Fruit fly (Drosophila melanogaster): ENCODE results near the gene CG15209.

CG15209 gene

dm6 chrX:10867692-10868091 lies 25.7 kb downstream of the CG15209 start:
- no peak for TF ChIP-seq woc (GFP tag; optimal IDR thresholded peaks at IDR 0.05)
- TF ChIP-seq brk (GFP tag; optimal IDR thresholded peaks at IDR 0.05), result no peak
- no peak for TF ChIP-seq Hr83 (GFP tag; optimal IDR thresholded peaks at IDR 0.05; ENCODE audit: poor library complexity, severe bottlenecking)
- TF ChIP-seq rgr (GFP tag; optimal IDR thresholded peaks at IDR 0.05), result no peak
- TF ChIP-seq Dfd (GFP tag; optimal IDR thresholded peaks at IDR 0.05), result no peak
- no peak for TF ChIP-seq ey (GFP tag; optimal IDR thresholded peaks at IDR 0.05)
- TF ChIP-seq lola (GFP tag; optimal IDR thresholded peaks at IDR 0.05), result no peak
- TF ChIP-seq N (GFP tag; optimal IDR thresholded peaks at IDR 0.05), result no peak
- TF ChIP-seq foxo (GFP tag; optimal IDR thresholded peaks at IDR 0.05), result no peak
- no peak for TF ChIP-seq dl (GFP tag; optimal IDR thresholded peaks at IDR 0.05; ENCODE audit: insufficient read depth in 1 of 2, partially characterized antibody in 2 of 2)
- no peak for TF ChIP-seq OdsH (GFP tag; optimal IDR thresholded peaks at IDR 0.05)
- TF ChIP-seq Vsx2 (GFP tag; optimal IDR thresholded peaks at IDR 0.05; ENCODE audit: partially characterized antibody), result no peak
- no peak for TF ChIP-seq fru (GFP tag; optimal IDR thresholded peaks at IDR 0.05)
- TF ChIP-seq Abd-B (GFP tag; optimal IDR thresholded peaks at IDR 0.05), result no peak
- no peak for TF ChIP-seq jim (GFP tag; optimal IDR thresholded peaks at IDR 0.05)
- TF ChIP-seq usp (GFP tag; optimal IDR thresholded peaks at IDR 0.05), result no peak
- TF ChIP-seq h (GFP tag; optimal IDR thresholded peaks at IDR 0.05), result no peak
- no peak for TF ChIP-seq pan (optimal IDR thresholded peaks at IDR 0.05)
- TF ChIP-seq dsf (GFP tag; optimal IDR thresholded peaks at IDR 0.05; ENCODE audit: borderline replicate concordance), result no peak

dm6 chrX:10869045-10869444 lies 27.0 kb downstream of the CG15209 start, which contains the start of gene CG2157:
CG2157 (plus strand) TSS chrX:10869284.
- no peak for TF ChIP-seq jim (GFP tag; optimal IDR thresholded peaks at IDR 0.05)
- TF ChIP-seq pan (optimal IDR thresholded peaks at IDR 0.05), result no peak
- TF ChIP-seq CrebA (GFP tag; optimal IDR thresholded peaks at IDR 0.05; ENCODE audit: borderline replicate concordance), result no peak
- TF ChIP-seq lola (GFP tag; optimal IDR thresholded peaks at IDR 0.05), result no peak
- no peak for TF ChIP-seq dsf (GFP tag; optimal IDR thresholded peaks at IDR 0.05; ENCODE audit: borderline replicate concordance)
- TF ChIP-seq Dfd (GFP tag; optimal IDR thresholded peaks at IDR 0.05), result no peak
- no peak for TF ChIP-seq psq (GFP tag; optimal IDR thresholded peaks at IDR 0.05)
- TF ChIP-seq N (GFP tag; optimal IDR thresholded peaks at IDR 0.05), result no peak
- TF ChIP-seq CG32264 (GFP tag; optimal IDR thresholded peaks at IDR 0.05), result no peak
- TF ChIP-seq Hr78 (GFP tag; optimal IDR thresholded peaks at IDR 0.05), result no peak
- TF ChIP-seq brk (GFP tag; optimal IDR thresholded peaks at IDR 0.05), result no peak
- TF ChIP-seq dl (GFP tag; optimal IDR thresholded peaks at IDR 0.05; ENCODE audit: insufficient read depth in 1 of 2, partially characterized antibody in 2 of 2), result no peak
- no peak for TF ChIP-seq Hr83 (GFP tag; optimal IDR thresholded peaks at IDR 0.05; ENCODE audit: poor library complexity, severe bottlenecking)
- no peak for TF ChIP-seq usp (GFP tag; optimal IDR thresholded peaks at IDR 0.05)
- TF ChIP-seq CG9705 (GFP tag; optimal IDR thresholded peaks at IDR 0.05), result no peak
- TF ChIP-seq Rel (GFP tag; optimal IDR thresholded peaks at IDR 0.05), result no peak
- no peak for TF ChIP-seq Rel (tag; optimal IDR thresholded peaks at IDR 0.05)

dm6 chrX:10876451-10876850 lies 34.4 kb downstream of the CG15209 start:
- TF ChIP-seq lola (GFP tag; optimal IDR thresholded peaks at IDR 0.05) (no peak), Rel (GFP tag; optimal IDR thresholded peaks at IDR 0.05) (no peak), Rel (tag; optimal IDR thresholded peaks at IDR 0.05) (peak; percentile 96)

- TF ChIP-seq woc (GFP tag; optimal IDR thresholded peaks at IDR 0.05), result no peak
- peak; percentile 2 for TF ChIP-seq OdsH (GFP tag; optimal IDR thresholded peaks at IDR 0.05)
- no peak for TF ChIP-seq Abd-B (GFP tag; optimal IDR thresholded peaks at IDR 0.05)
- TF ChIP-seq ey (GFP tag; optimal IDR thresholded peaks at IDR 0.05), result no peak
- no peak for TF ChIP-seq CG9705 (GFP tag; optimal IDR thresholded peaks at IDR 0.05)
- no peak for TF ChIP-seq pan (optimal IDR thresholded peaks at IDR 0.05)
- TF ChIP-seq foxo (GFP tag; optimal IDR thresholded peaks at IDR 0.05), result peak in 1 of 2 experiments; percentile 10
- no peak for TF ChIP-seq CG32264 (GFP tag; optimal IDR thresholded peaks at IDR 0.05)
- TF ChIP-seq Rel (GFP tag; optimal IDR thresholded peaks at IDR 0.05), result no peak
- peak; percentile 75 for TF ChIP-seq Rel (tag; optimal IDR thresholded peaks at IDR 0.05)
- no peak for TF ChIP-seq Jra (GFP tag; optimal IDR thresholded peaks at IDR 0.05)
- no peak for TF ChIP-seq N (GFP tag; optimal IDR thresholded peaks at IDR 0.05)
- no peak for TF ChIP-seq Dif (GFP tag; optimal IDR thresholded peaks at IDR 0.05; ENCODE audit: partially characterized antibody)
- TF ChIP-seq fru (GFP tag; optimal IDR thresholded peaks at IDR 0.05), result peak; percentile 61
- no peak for TF ChIP-seq lola (GFP tag; optimal IDR thresholded peaks at IDR 0.05)
Measured at dm6 chrX:10877087-10877935, 35.3 kb downstream of the CG15209 start, which contains the start of gene CG1637. CG1637 (minus strand) TSS chrX:10877893.

Measured in whole organism, wandering third instar larva.